Worm (Caenorhabditis elegans): Measurements from ENCODE around the gene sqst-2.
"Not testable (repeated sequence)": the region's sequence is repeated elsewhere in the genome, so short reads cannot be mapped to it uniquely, and the experiment has no call there.

sqst-2 gene

ce11 chrIV:7328918-7329317 is at the start of gene sqst-2:
sqst-2 (minus strand) TSS chrIV:7328975.
- TF ChIP-seq tra-4 (tag; optimal IDR thresholded peaks at IDR 0.05) (no peak), tbx-37 (GFP tag; conservative IDR thresholded peaks at IDR 0.05) (no peak)

ce11 chrIV:7376511-7376910 is 47.7 kb upstream of the sqst-2 start, which contains the start of gene T12B3.2:
T12B3.2 (plus strand) TSS chrIV:7376811.
- TF ChIP-seq tbx-11 (GFP tag; IDR thresholded peaks at IDR 0.05) (no peak), scrt-1 (GFP tag; IDR thresholded peaks at IDR 0.05) (no peak), ets-7 (tag; optimal IDR thresholded peaks at IDR 0.05) (no peak), F13C5.2 (tag; optimal IDR thresholded peaks at IDR 0.05) (no peak), aly-1 (tag; optimal IDR thresholded peaks at IDR 0.05) (no peak), ceh-36 (tag; optimal IDR thresholded peaks at IDR 0.05) (no peak), tbx-37 (GFP tag; conservative IDR thresholded peaks at IDR 0.05) (no peak), ama-1 (optimal IDR thresholded peaks at IDR 0.05) (no peak), tra-4 (tag; optimal IDR thresholded peaks at IDR 0.05) (no peak), sea-1 (GFP tag; conservative IDR thresholded peaks at IDR 0.05) (no peak), pes-1 (GFP tag; IDR thresholded peaks at IDR 0.05) (no peak), flt-1 (GFP tag; IDR thresholded peaks at IDR 0.05) (no peak), ceh-13 (GFP tag; optimal IDR thresholded peaks at IDR 0.05) (no peak), B0310.2 (tag; optimal IDR thresholded peaks at IDR 0.05) (no peak)

ce11 chrIV:7374847-7375246 is 46.1 kb upstream of the sqst-2 start, which contains the start of gene T12B3.3:
T12B3.3 (plus strand) TSS chrIV:7375147.
- not testable (repeated sequence) for TF ChIP-seq pes-1 (GFP tag; IDR thresholded peaks at IDR 0.05); ama-1 (optimal IDR thresholded peaks at IDR 0.05); ceh-36 (tag; optimal IDR thresholded peaks at IDR 0.05)

- not testable (repeated sequence) for TF ChIP-seq flt-1 (GFP tag; IDR thresholded peaks at IDR 0.05); ets-7 (tag; optimal IDR thresholded peaks at IDR 0.05); tra-4 (tag; optimal IDR thresholded peaks at IDR 0.05)
These were observed 36.2 kb upstream of the sqst-2 start, which contains the start of gene Y40C5A.4 for ce11 chrIV:7365011-7365410. Y40C5A.4 (minus strand) TSS chrIV:7365111.

ce11 chrIV:7346751-7347150 is 18.0 kb upstream of the sqst-2 start, which contains the start of gene daf-42:
daf-42 (minus strand) TSS chrIV:7346851.
- TF ChIP-seq hmg-4 (GFP tag; optimal IDR thresholded peaks at IDR 0.05) (no peak), F13C5.2 (tag; optimal IDR thresholded peaks at IDR 0.05) (no peak), B0310.2 (tag; optimal IDR thresholded peaks at IDR 0.05) (no peak), tbx-37 (GFP tag; conservative IDR thresholded peaks at IDR 0.05) (no peak), flt-1 (GFP tag; IDR thresholded peaks at IDR 0.05) (no peak), aly-1 (tag; optimal IDR thresholded peaks at IDR 0.05) (no peak), pes-1 (GFP tag; IDR thresholded peaks at IDR 0.05) (no peak), ama-1 (optimal IDR thresholded peaks at IDR 0.05) (no peak), ceh-13 (GFP tag; optimal IDR thresholded peaks at IDR 0.05) (no peak), ceh-36 (tag; optimal IDR thresholded peaks at IDR 0.05) (no peak), tra-4 (tag; optimal IDR thresholded peaks at IDR 0.05) (no peak), scrt-1 (GFP tag; IDR thresholded peaks at IDR 0.05) (no peak), tbx-11 (GFP tag; IDR thresholded peaks at IDR 0.05) (no peak), ets-7 (tag; optimal IDR thresholded peaks at IDR 0.05) (no peak), sea-1 (GFP tag; conservative IDR thresholded peaks at IDR 0.05) (no peak), hnd-1 (tag; optimal IDR thresholded peaks at IDR 0.05) (no peak), hmbx-1 (tag; optimal IDR thresholded peaks at IDR 0.05) (no peak)

- TF ChIP-seq ceh-36 (tag; optimal IDR thresholded peaks at IDR 0.05) (no peak), ama-1 (optimal IDR thresholded peaks at IDR 0.05) (no peak), tbx-11 (GFP tag; IDR thresholded peaks at IDR 0.05) (0 out of 2 replicates have a peak, but pooled peaks have one; percentile 51), ets-7 (tag; optimal IDR thresholded peaks at IDR 0.05) (no peak), hnd-1 (tag; optimal IDR thresholded peaks at IDR 0.05) (no peak), flt-1 (GFP tag; IDR thresholded peaks at IDR 0.05) (peak; percentile 38; the same call in 1 of the 2 replicates), sea-1 (GFP tag; conservative IDR thresholded peaks at IDR 0.05) (no peak; the same call in 1 of the 2 replicates), tra-4 (tag; optimal IDR thresholded peaks at IDR 0.05) (no peak)
These were observed 15.2 kb upstream of the sqst-2 start for ce11 chrIV:7344020-7344419.

ce11 chrIV:7342144-7342543 is 13.4 kb upstream of the sqst-2 start:
- TF ChIP-seq tbx-11 (GFP tag; IDR thresholded peaks at IDR 0.05) = no peak
- TF ChIP-seq pes-1 (GFP tag; IDR thresholded peaks at IDR 0.05) = no peak
- no peak for TF ChIP-seq tra-4 (tag; optimal IDR thresholded peaks at IDR 0.05)

- TF ChIP-seq ets-7 (tag; optimal IDR thresholded peaks at IDR 0.05) (no peak), tbx-11 (GFP tag; IDR thresholded peaks at IDR 0.05) (no peak), hnd-1 (tag; optimal IDR thresholded peaks at IDR 0.05) (no peak), ceh-13 (GFP tag; optimal IDR thresholded peaks at IDR 0.05) (no peak)
These were observed 10.3 kb upstream of the sqst-2 start for ce11 chrIV:7339095-7339494.

- TF ChIP-seq aly-1 (tag; optimal IDR thresholded peaks at IDR 0.05) (no peak), tbx-37 (GFP tag; conservative IDR thresholded peaks at IDR 0.05) (no peak), F13C5.2 (tag; optimal IDR thresholded peaks at IDR 0.05) (no peak), ama-1 (optimal IDR thresholded peaks at IDR 0.05) (no peak), flt-1 (GFP tag; IDR thresholded peaks at IDR 0.05) (no peak), ceh-13 (GFP tag; optimal IDR thresholded peaks at IDR 0.05) (no peak)
These were observed 9.3 kb upstream of the sqst-2 start for ce11 chrIV:7338042-7338441.

Data from whole organism, early embryonic.